Fruit fly (Drosophila melanogaster) whole organism, embryonic: ENCODE data around the gene rdog.

Experiments used
- Atf3 ChIP-seq: fragments of 200-800 bp; sonication (Bioruptor generic); optimal IDR thresholded peaks from 3 replicates; lab custom pipeline; 2016; ENCODE audit warnings: missing biosample characterization, missing genetic modification characterization
- Bteb2 ChIP-seq: fragments of 200-800 bp; sonication (Bioruptor generic); optimal IDR thresholded peaks from 2 replicates; lab custom pipeline; 2016; ENCODE audit warnings: missing biosample characterization, missing genetic modification characterization
- CG10147 ChIP-seq: fragments of 200-800 bp; sonication (Bioruptor generic); optimal IDR thresholded peaks from 2 replicates; lab custom pipeline; 2019; ENCODE audit warnings: missing biosample characterization, mild to moderate bottlenecking, missing genetic modification characterization, moderate library complexity
- CG11504 ChIP-seq: fragments of 200-800 bp; sonication (Bioruptor generic); optimal IDR thresholded peaks from 3 replicates; lab custom pipeline; 2019; ENCODE audit warnings: missing biosample characterization, mild to moderate bottlenecking, missing genetic modification characterization, moderate library complexity
- CG11695 ChIP-seq: fragments of 200-800 bp; sonication (Bioruptor generic); IDR thresholded peaks from 3 replicates; pipeline ENCODE4 v1.3.6; 2022; ENCODE audit warnings: missing biosample characterization, missing genetic modification characterization
- CG12219 ChIP-seq: fragments of 200-800 bp; sonication (Bioruptor generic); optimal IDR thresholded peaks from 3 replicates; lab custom pipeline; 2018; ENCODE audit warnings: missing biosample characterization, mild to moderate bottlenecking, missing genetic modification characterization
- CG1233 ChIP-seq: fragments of 200-800 bp; sonication (Bioruptor generic); optimal IDR thresholded peaks from 4 replicates; lab custom pipeline; 2018; ENCODE audit warnings: missing biosample characterization, mild to moderate bottlenecking, missing genetic modification characterization
- CG13624 ChIP-seq: fragments of 200-800 bp; sonication (Bioruptor generic); optimal IDR thresholded peaks from 2 replicates; lab custom pipeline; 2016; ENCODE audit warnings: missing biosample characterization, missing genetic modification characterization
- CG1602 ChIP-seq: fragments of 200-800 bp; sonication (Bioruptor generic); optimal IDR thresholded peaks from 3 replicates; lab custom pipeline; 2016; ENCODE audit warnings: missing biosample characterization, missing genetic modification characterization
- CG1603 ChIP-seq: fragments of 200-800 bp; sonication (Bioruptor generic); optimal IDR thresholded peaks from 2 replicates; lab custom pipeline; 2019; ENCODE audit warnings: missing biosample characterization, mild to moderate bottlenecking, missing genetic modification characterization, moderate library complexity
- CG17385 ChIP-seq: fragments of 200-800 bp; sonication (Bioruptor generic); optimal IDR thresholded peaks from 3 replicates; lab custom pipeline; 2018; ENCODE audit warnings: missing biosample characterization, mild to moderate bottlenecking, missing genetic modification characterization
- CG17612 ChIP-seq: fragments of 200-800 bp; sonication (Bioruptor generic); IDR thresholded peaks from 2 replicates; pipeline ENCODE4 v1.3.6; 2022; ENCODE audit warnings: missing biosample characterization, missing genetic modification characterization
- CG2120 ChIP-seq: fragments of 200-800 bp; sonication (Bioruptor generic); optimal IDR thresholded peaks from 3 replicates; lab custom pipeline; 2016; ENCODE audit warnings: missing biosample characterization, missing genetic modification characterization
- CG30431 ChIP-seq: fragments of 200-800 bp; sonication (Bioruptor generic); optimal IDR thresholded peaks from 2 replicates; lab custom pipeline; 2017; ENCODE audit warnings: missing biosample characterization, missing genetic modification characterization
- CG3163 ChIP-seq: fragments of 200-800 bp; sonication (Bioruptor generic); optimal IDR thresholded peaks from 3 replicates; lab custom pipeline; 2016; ENCODE audit warnings: missing biosample characterization, missing genetic modification characterization
- CG32772 ChIP-seq: fragments of 200-800 bp; sonication (Bioruptor generic); IDR thresholded peaks from 2 replicates; pipeline ENCODE4 v1.3.6; 2022; ENCODE audit warnings: missing biosample characterization, missing genetic modification characterization
- CG6254 ChIP-seq: fragments of 200-800 bp; sonication (Bioruptor generic); optimal IDR thresholded peaks from 3 replicates; lab custom pipeline; 2017; ENCODE audit warnings: mild to moderate bottlenecking, missing biosample characterization, missing genetic modification reagents, missing genetic modification characterization
- CG6272 ChIP-seq: fragments of 200-800 bp; sonication (Bioruptor generic); IDR thresholded peaks from 2 replicates; pipeline ENCODE4 v1.3.6; 2022; ENCODE audit warnings: missing biosample characterization, missing genetic modification characterization
- CG7357 ChIP-seq: fragments of 200-800 bp; sonication (Bioruptor generic); IDR thresholded peaks from 3 replicates; pipeline ENCODE4 v1.3.6; 2022; ENCODE audit warnings: missing biosample characterization, missing genetic modification characterization
- CG8388 ChIP-seq: fragments of 200-800 bp; sonication (Bioruptor generic); optimal IDR thresholded peaks from 2 replicates; lab custom pipeline; 2019; ENCODE audit warnings: missing biosample characterization, mild to moderate bottlenecking, missing genetic modification characterization, moderate library complexity
- D19B ChIP-seq: fragments of 200-800 bp; sonication (Bioruptor generic); optimal IDR thresholded peaks from 2 replicates; lab custom pipeline; 2017; ENCODE audit warnings: missing biosample characterization, mild to moderate bottlenecking, missing genetic modification characterization
- Dbx ChIP-seq: fragments of 200-800 bp; sonication (Bioruptor generic); IDR thresholded peaks from 3 replicates; pipeline ENCODE4 v1.3.6; 2022; ENCODE audit warnings: missing biosample characterization, missing genetic modification characterization
- Dip3 ChIP-seq: fragments of 200-800 bp; sonication (Bioruptor generic); optimal IDR thresholded peaks from 3 replicates; lab custom pipeline; 2016; ENCODE audit warnings: missing biosample characterization, missing genetic modification characterization
- Ets65A ChIP-seq: fragments of 200-800 bp; sonication (Bioruptor generic); peaks from one replicate; lab custom pipeline; 2016; ENCODE audit warnings: missing biosample characterization, missing genetic modification characterization
- Fer3 ChIP-seq: fragments of 200-800 bp; sonication (Bioruptor generic); optimal IDR thresholded peaks from 2 replicates; lab custom pipeline; 2018; ENCODE audit warnings: missing biosample characterization, mild to moderate bottlenecking, missing genetic modification characterization, moderate library complexity
- GATAe ChIP-seq: fragments of 200-800 bp; sonication (Bioruptor generic); conservative IDR thresholded peaks from 2 replicates; pipeline ENCODE4 v1.3.6; 2022; ENCODE audit warnings: missing biosample characterization, missing genetic modification characterization
- Hr3 ChIP-seq: fragments of 200-800 bp; sonication (Bioruptor generic); optimal IDR thresholded peaks from 3 replicates; lab custom pipeline; 2016; ENCODE audit warnings: missing biosample characterization, missing genetic modification characterization
- Hr78 ChIP-seq, 2 experiments: fragments of 200-800 bp in 1 of 2; fragments of >200 bp in 1 of 2; sonication (Bioruptor generic) in 1 of 2; optimal IDR thresholded peaks; 2 replicates each; lab custom pipeline; 2017 to 2019; ENCODE audit warnings: missing biosample characterization in 2 of 2, missing genetic modification characterization in 2 of 2, mild to moderate bottlenecking in 1 of 2, moderate library complexity in 1 of 2
- Lim3 ChIP-seq: fragments of 200-800 bp; sonication (Bioruptor generic); IDR thresholded peaks from 2 replicates; pipeline ENCODE4 v1.3.6; 2022; ENCODE audit warnings: missing biosample characterization, missing genetic modification characterization
- NC2β ChIP-seq: fragments of 200-800 bp; sonication (Bioruptor generic); optimal IDR thresholded peaks from 2 replicates; lab custom pipeline; 2016; ENCODE audit warnings: missing biosample characterization, missing genetic modification characterization
- Nf-YC ChIP-seq: fragments of 200-800 bp; optimal IDR thresholded peaks from 3 replicates; lab custom pipeline; 2019; ENCODE audit warnings: missing biosample characterization, mild to moderate bottlenecking, missing genetic modification characterization, moderate library complexity
- Oaz ChIP-seq: fragments of 200-800 bp; sonication (Bioruptor generic); IDR thresholded peaks from 2 replicates; pipeline ENCODE4 v1.3.6; 2022; ENCODE audit warnings: missing biosample characterization, missing genetic modification characterization
- Trl ChIP-seq, 3 experiments: fragments of >200 bp in 2 of 3; fragments of 200-800 bp in 1 of 3; sonication (Bioruptor generic) in 1 of 3; optimal IDR thresholded peaks; 2 replicates in 1 of 3; 3 replicates in 2 of 3; lab custom pipeline; 2016 to 2017; ENCODE audit warnings: missing biosample characterization in 1 of 3, missing genetic modification characterization in 1 of 3
- ato ChIP-seq: fragments of 200-800 bp; sonication (Bioruptor generic); IDR thresholded peaks from 2 replicates; pipeline ENCODE4 v1.3.6; 2022; ENCODE audit warnings: missing biosample characterization, missing genetic modification characterization; ENCODE audit not compliant: partially characterized antibody
- chif ChIP-seq, 2 experiments: fragments of 200-800 bp; sonication (Bioruptor generic); optimal IDR thresholded peaks; 3 replicates each; lab custom pipeline; 2016; ENCODE audit warnings: missing biosample characterization in 2 of 2, missing genetic modification characterization in 2 of 2
- chinmo ChIP-seq: fragments of 200-800 bp; sonication (Bioruptor generic); IDR thresholded peaks from 4 replicates; pipeline ENCODE4 v1.3.6; 2022; ENCODE audit warnings: missing biosample characterization, missing genetic modification characterization; ENCODE audit not compliant: partially characterized antibody
- dmrt99B ChIP-seq: fragments of 200-800 bp; sonication (Bioruptor generic); optimal IDR thresholded peaks from 2 replicates; lab custom pipeline; 2018; ENCODE audit warnings: missing biosample characterization, mild to moderate bottlenecking, missing genetic modification characterization, moderate library complexity
- gcm ChIP-seq: fragments of 200-800 bp; sonication (Bioruptor generic); optimal IDR thresholded peaks from 2 replicates; lab custom pipeline; 2019; ENCODE audit warnings: missing biosample characterization, mild to moderate bottlenecking, missing genetic modification characterization, moderate library complexity
- gro ChIP-seq: fragments of 200-800 bp; sonication (Bioruptor generic); optimal IDR thresholded peaks from 2 replicates; lab custom pipeline; 2016; ENCODE audit warnings: missing biosample characterization, missing genetic modification characterization
- onecut ChIP-seq: fragments of 200-800 bp; sonication (Bioruptor generic); IDR thresholded peaks from 2 replicates; pipeline ENCODE4 v1.3.6; 2022; ENCODE audit warnings: missing biosample characterization, missing genetic modification characterization
- otp ChIP-seq: fragments of 200-800 bp; sonication (Bioruptor generic); IDR thresholded peaks from 3 replicates; pipeline ENCODE4, ENCODE4 v1.3.6; 2022; ENCODE audit warnings: missing biosample characterization, missing genetic modification characterization
- phol ChIP-seq: fragments of 200-800 bp; sonication (Bioruptor generic); optimal IDR thresholded peaks from 3 replicates; lab custom pipeline; 2018; ENCODE audit warnings: missing biosample characterization, mild to moderate bottlenecking, missing genetic modification characterization, moderate library complexity
- row ChIP-seq: fragments of 200-800 bp; sonication (Bioruptor generic); IDR thresholded peaks from 3 replicates; pipeline ENCODE4 v1.3.6; 2022; ENCODE audit warnings: missing biosample characterization, missing genetic modification characterization
- run ChIP-seq: fragments of 200-800 bp; sonication (Bioruptor generic); optimal IDR thresholded peaks from 3 replicates; lab custom pipeline; 2018; ENCODE audit warnings: missing biosample characterization, mild to moderate bottlenecking, missing genetic modification characterization
- slbo ChIP-seq: fragments of 200-800 bp; sonication (Bioruptor generic); IDR thresholded peaks from 2 replicates; pipeline ENCODE4 v1.3.6; 2022; ENCODE audit warnings: missing biosample characterization, missing genetic modification characterization
- so ChIP-seq: fragments of 200-800 bp; sonication (Bioruptor generic); IDR thresholded peaks from 3 replicates; pipeline ENCODE4 v1.3.6; 2022; ENCODE audit warnings: missing biosample characterization, missing genetic modification characterization
- tio ChIP-seq: fragments of 200-800 bp; sonication (Bioruptor generic); optimal IDR thresholded peaks from 2 replicates; lab custom pipeline; 2017; ENCODE audit warnings: missing biosample characterization, missing genetic modification characterization, inconsistent platforms
- trem ChIP-seq: fragments of 200-800 bp; optimal IDR thresholded peaks from 3 replicates; lab custom pipeline; 2019; ENCODE audit warnings: missing biosample characterization, mild to moderate bottlenecking, missing genetic modification characterization, moderate library complexity
- wor ChIP-seq: fragments of 200-800 bp; sonication (Bioruptor generic); IDR thresholded peaks from 2 replicates; pipeline ENCODE4 v1.3.6; 2022; ENCODE audit warnings: missing biosample characterization, missing genetic modification characterization
- zfh2 ChIP-seq: fragments of 200-800 bp; sonication (Bioruptor generic); optimal IDR thresholded peaks from 2 replicates; lab custom pipeline; 2016; ENCODE audit warnings: missing biosample characterization, missing genetic modification characterization

Gene rdog

DNA sequence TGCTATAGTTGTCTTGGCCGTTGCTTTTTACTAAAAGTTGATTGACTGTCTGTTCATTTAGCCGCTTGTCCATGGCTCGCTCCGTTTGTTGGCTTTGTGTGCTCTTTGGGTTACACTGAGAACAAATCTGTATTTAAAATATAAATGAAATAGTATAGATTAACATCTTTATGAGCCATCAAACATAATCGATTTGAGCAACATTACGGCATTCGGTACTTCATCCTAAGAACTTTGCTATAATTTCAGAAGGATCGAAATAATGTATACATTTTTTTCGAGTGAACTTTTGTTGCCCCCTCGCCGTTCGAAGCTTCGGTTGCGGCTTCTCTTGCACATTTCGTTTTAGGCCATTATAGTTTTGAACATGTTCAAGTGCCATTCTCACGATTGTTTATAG, 50.1 kb downstream of the rdog start (continued):
- TF ChIP-seq dmrt99B (tag; lab: Kevin White, UChicago) (peak; percentile 85), wor (GFP tag; lab: Robert Waterston, UW) (0 out of 2 replicates have a peak, but pooled peaks have one; percentile 21), Trl (optimal IDR thresholded peaks at IDR 0.05; lab: Kevin White, UChicago) (no peak), Trl (GFP tag; optimal IDR thresholded peaks at IDR 0.05; lab: Kevin White, UChicago) (peak; percentile 30), Nf-YC (peak; percentile 0), CG8388 (GFP tag; lab: Kevin White, UChicago) (peak; percentile 77), CG12219 (GFP tag; lab: Kevin White, UChicago) (peak; percentile 76), Hr3 (GFP tag; lab: Kevin White, UChicago) (peak; percentile 67), trem (tag; lab: Kevin White, UChicago) (peak; percentile 63), CG6272 (GFP tag; lab: Robert Waterston, UW) (no peak), Dip3 (GFP tag; lab: Kevin White, UChicago) (peak; percentile 26), slbo (peak; percentile 34), zfh2 (GFP tag; lab: Kevin White, UChicago) (peak; percentile 0), row (GFP tag; lab: Robert Waterston, UW) (peak; percentile 69), otp (GFP tag; lab: Robert Waterston, UW) (peak; percentile 67; the same call in 1 of the 3 replicates), Atf3 (GFP tag; lab: Kevin White, UChicago) (peak; percentile 33), Hr78 (GFP tag; optimal IDR thresholded peaks at IDR 0.05; lab: Kevin White, UChicago) (peak in 1 of 2 experiments; percentile 36), CG17385 (GFP tag; lab: Kevin White, UChicago) (peak; percentile 71), CG11695 (GFP tag; lab: Robert Waterston, UW) (peak; percentile 72), chif (GFP tag; optimal IDR thresholded peaks at IDR 0.05; lab: Kevin White, UChicago) (peak; percentile 31 to 40), run (peak; percentile 55), gcm (GFP tag; lab: Kevin White, UChicago) (peak; percentile 73), CG17612 (GFP tag; lab: Robert Waterston, UW) (0 out of 2 replicates have a peak, but pooled peaks have one; percentile 10), CG3163 (GFP tag; lab: Kevin White, UChicago) (no peak), Lim3 (GFP tag; lab: Robert Waterston, UW) (0 out of 2 replicates have a peak, but pooled peaks have one; percentile 18), GATAe (no peak), CG2120 (GFP tag; lab: Kevin White, UChicago) (peak; percentile 5), phol (tag; lab: Kevin White, UChicago) (peak; percentile 80), Oaz (GFP tag; lab: Robert Waterston, UW) (peak; percentile 36; the same call in 1 of the 2 replicates), so (GFP tag; lab: Robert Waterston, UW) (peak; percentile 57; the same call in 1 of the 3 replicates), CG10147 (GFP tag; lab: Kevin White, UChicago) (peak; percentile 45), CG11504 (tag; lab: Kevin White, UChicago) (peak; percentile 88), ato (no peak), CG6254 (GFP tag; lab: Kevin White, UChicago) (peak; percentile 67), Bteb2 (GFP tag; lab: Kevin White, UChicago) (no peak), CG1602 (peak; percentile 40), CG7357 (GFP tag; lab: Robert Waterston, UW) (0 out of 3 replicates have a peak, but pooled peaks have one; percentile 38), Ets65A (peak; percentile 81), D19B (GFP tag; lab: Kevin White, UChicago) (no peak), Fer3 (tag; lab: Kevin White, UChicago) (peak; percentile 56), onecut (peak; percentile 62), CG13624 (GFP tag; lab: Kevin White, UChicago) (no peak), CG30431 (GFP tag; lab: Kevin White, UChicago) (peak; percentile 59), Dbx (GFP tag; lab: Robert Waterston, UW) (no peak), tio (GFP tag; lab: Kevin White, UChicago) (no peak), gro (GFP tag; lab: Kevin White, UChicago) (no peak), CG1233 (GFP tag; lab: Kevin White, UChicago) (peak; percentile 54), chinmo (GFP tag; lab: Robert Waterston, UW) (no peak), CG32772 (GFP tag; lab: Robert Waterston, UW) (peak; percentile 62; the same call in 1 of the 2 replicates), NC2β (peak; percentile 10), CG1603 (tag; lab: Kevin White, UChicago) (peak; percentile 82)
